Worm (Caenorhabditis elegans): ENCODE measurements around the gene nphp-2.

DNA sequence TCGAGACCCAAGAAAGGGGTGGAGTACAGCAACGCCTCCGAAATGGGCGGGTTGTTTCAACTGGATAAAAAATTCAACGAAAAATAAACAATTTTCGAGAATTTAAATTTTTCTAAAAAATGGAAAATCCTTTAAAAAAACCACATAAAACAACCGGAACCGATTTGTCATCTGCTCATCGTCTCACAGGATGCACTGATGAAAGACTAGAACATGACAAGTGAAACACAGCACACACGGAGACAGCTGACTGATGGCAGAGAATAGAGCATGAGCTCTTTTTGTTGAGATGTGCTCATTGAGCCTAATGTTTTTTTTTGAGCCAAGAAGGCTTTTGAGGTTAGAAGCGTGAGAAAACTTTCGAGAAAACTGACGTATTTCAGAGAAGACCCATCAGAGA lies 5.6 kb upstream of the nphp-2 start:
- TF ChIP-seq ekl-4 (GFP tag; IDR thresholded peaks at IDR 0.05) (no peak), ZK185.1 (tag; optimal IDR thresholded peaks at IDR 0.05; ENCODE audit: poor library complexity, severe bottlenecking) (no peak), F22D6.2 (tag; optimal IDR thresholded peaks at IDR 0.05) (no peak), ztf-25 (GFP tag; IDR thresholded peaks at IDR 0.05) (no peak), tbp1 (GFP tag; optimal IDR thresholded peaks at IDR 0.05) (no peak), F57A8.1 (GFP tag; optimal IDR thresholded peaks at IDR 0.05) (no peak), hlh-12 (tag; optimal IDR thresholded peaks at IDR 0.05) (no peak), B0019.2 (GFP tag; conservative IDR thresholded peaks at IDR 0.05) (no peak), nhr-90 (tag; optimal IDR thresholded peaks at IDR 0.05) (no peak), sea-2 (GFP tag; IDR thresholded peaks at IDR 0.05) (no peak), ets-4 (GFP tag; optimal IDR thresholded peaks at IDR 0.05) (no peak), snpc-4 (GFP tag; optimal IDR thresholded peaks at IDR 0.05) (no peak), snpc-4 (tag; optimal IDR thresholded peaks at IDR 0.05) (no peak)

Data from whole organism, young adult.